Worm (Caenorhabditis elegans) whole organism, L4 larva: ENCODE data around the gene hpr-17.

Source experiments
- F10B5.3 ChIP-seq: sonication (generic microtip); optimal IDR thresholded peaks from 2 replicates; lab custom pipeline; 2016; ENCODE audit warnings: mild to moderate bottlenecking, missing genetic modification characterization, missing compliant biosample characterization
- T20F7.1 ChIP-seq: fragments of 200-800 bp; sonication (Bioruptor generic); optimal IDR thresholded peaks from 2 replicates; lab custom pipeline; 2018; ENCODE audit warnings: mild to moderate bottlenecking, missing genetic modification characterization, missing compliant biosample characterization
- Y48G9A.11 ChIP-seq: fragments of 200-800 bp; sonication (Bioruptor generic); IDR thresholded peaks from 2 replicates; pipeline ENCODE4 v1.3.6; 2022; ENCODE audit warnings: missing genetic modification reagents, missing genetic modification characterization, missing compliant biosample characterization
- Y75B8A.6 ChIP-seq: fragments of 200-800 bp; sonication (Bioruptor generic); IDR thresholded peaks from 2 replicates; pipeline ENCODE4 v1.3.6; 2022; ENCODE audit warnings: missing genetic modification reagents, missing genetic modification characterization, missing compliant biosample characterization
- ZK546.5 ChIP-seq, 2 experiments: sonication (generic microtip); optimal IDR thresholded peaks; 2 replicates each; lab custom pipeline; 2017; ENCODE audit warnings: missing biosample characterization in 2 of 2, missing genetic modification characterization in 2 of 2
- aly-2 ChIP-seq: sonication (generic microtip); optimal IDR thresholded peaks from 2 replicates; lab custom pipeline; 2018; ENCODE audit warnings: missing biosample characterization, missing genetic modification characterization
- ama-1 ChIP-seq: fragments of 150-350 bp; optimal IDR thresholded peaks from 2 replicates; lab custom pipeline; 2014; ENCODE audit warnings: inconsistent platforms, mixed read lengths
- ceh-20 ChIP-seq: fragments of 200-800 bp; sonication (Bioruptor generic); IDR thresholded peaks from 2 replicates; pipeline ENCODE4 v1.3.6; 2022; ENCODE audit warnings: missing genetic modification reagents, missing genetic modification characterization, missing compliant biosample characterization
- ceh-28 ChIP-seq: fragments of 150-350 bp; optimal IDR thresholded peaks from 2 replicates; lab custom pipeline; 2014; ENCODE audit warnings: missing biosample characterization, missing genetic modification reagents, missing genetic modification characterization
- ceh-32 ChIP-seq: sonication (generic microtip); optimal IDR thresholded peaks from 2 replicates; lab custom pipeline; 2016; ENCODE audit warnings: mild to moderate bottlenecking, missing genetic modification characterization, missing compliant biosample characterization; ENCODE audit not compliant: poor library complexity
- ceh-82 ChIP-seq: sonication (generic microtip); optimal IDR thresholded peaks from 2 replicates; lab custom pipeline; 2017; ENCODE audit warnings: missing biosample characterization, missing genetic modification characterization
- ces-1 ChIP-seq: fragments of 150-350 bp; sonication (generic microtip); optimal IDR thresholded peaks from 4 replicates; lab custom pipeline; 2014; ENCODE audit warnings: missing biosample characterization, missing genetic modification reagents, missing genetic modification characterization
- cey-2 ChIP-seq: sonication (generic microtip); optimal IDR thresholded peaks from 3 replicates; lab custom pipeline; 2017; ENCODE audit warnings: missing genetic modification characterization, mild to moderate bottlenecking, missing compliant biosample characterization, antibody characterized with exemption, borderline replicate concordance; ENCODE audit not compliant: insufficient read depth
- daf-19 ChIP-seq: fragments of 200-800 bp; sonication (Bioruptor generic); conservative IDR thresholded peaks from 2 replicates; pipeline ENCODE4 v1.3.6; 2022; ENCODE audit warnings: missing genetic modification characterization, missing compliant biosample characterization
- dmd-6 ChIP-seq: fragments of 200-800 bp; sonication (Bioruptor generic); IDR thresholded peaks from 2 replicates; pipeline ENCODE4 v1.3.6; 2022; ENCODE audit warnings: missing genetic modification reagents, missing genetic modification characterization, missing compliant biosample characterization
- dmd-8 ChIP-seq: fragments of 200-800 bp; sonication (Bioruptor generic); IDR thresholded peaks from 2 replicates; pipeline ENCODE4 v1.3.6; 2022; ENCODE audit warnings: missing genetic modification characterization, missing compliant biosample characterization
- dpl-1 ChIP-seq: fragments of 150-350 bp; optimal IDR thresholded peaks from 2 replicates; lab custom pipeline; 2014; ENCODE audit warnings: missing biosample characterization, missing genetic modification reagents, missing genetic modification characterization
- duxl-1 ChIP-seq: sonication (generic microtip); optimal IDR thresholded peaks from 2 replicates; lab custom pipeline; 2016; ENCODE audit warnings: mild to moderate bottlenecking, missing genetic modification characterization, moderate library complexity, missing compliant biosample characterization; ENCODE audit not compliant: poor library complexity
- dve-1 ChIP-seq: sonication (generic microtip); optimal IDR thresholded peaks from 2 replicates; lab custom pipeline; 2017; ENCODE audit warnings: antibody characterized with exemption, mild to moderate bottlenecking, missing genetic modification characterization, missing compliant biosample characterization; ENCODE audit not compliant: insufficient read depth
- hif-1 ChIP-seq, 2 experiments: sonication (generic microtip); optimal IDR thresholded peaks; 2 replicates each; lab custom pipeline; 2016 to 2017; ENCODE audit warnings: missing compliant biosample characterization in 2 of 2, missing genetic modification characterization in 2 of 2, missing genetic modification reagents in 2 of 2, missing genotype in 2 of 2, mild to moderate bottlenecking in 1 of 2
- hlh-11 ChIP-seq: fragments of 200-800 bp; sonication (Bioruptor generic); optimal IDR thresholded peaks from 2 replicates; lab custom pipeline; 2018; ENCODE audit warnings: mild to moderate bottlenecking, missing genetic modification characterization, missing compliant biosample characterization
- hlh-30 ChIP-seq: sonication (generic microtip); optimal IDR thresholded peaks from 2 replicates; lab custom pipeline; 2017; ENCODE audit warnings: antibody characterized with exemption, mild to moderate bottlenecking, missing genetic modification characterization, missing compliant biosample characterization; ENCODE audit not compliant: insufficient read depth
- hmg-1.1 ChIP-seq: fragments of 200-800 bp; sonication (Bioruptor generic); IDR thresholded peaks from 2 replicates; pipeline ENCODE4 v1.3.6; 2022; ENCODE audit warnings: missing genetic modification reagents, missing genetic modification characterization, missing compliant biosample characterization
- lin-15B ChIP-seq: fragments of 150-350 bp; sonication (generic microtip); optimal IDR thresholded peaks from 3 replicates; lab custom pipeline; 2014; ENCODE audit warnings: missing biosample characterization, missing genetic modification characterization
- lin-39 ChIP-seq: fragments of 150-350 bp; optimal IDR thresholded peaks from 2 replicates; lab custom pipeline; 2014; ENCODE audit warnings: missing biosample characterization, missing genetic modification reagents, missing genetic modification characterization
- lir-3 ChIP-seq: sonication (generic microtip); optimal IDR thresholded peaks from 2 replicates; lab custom pipeline; 2016; ENCODE audit warnings: mild to moderate bottlenecking, missing genetic modification characterization, missing compliant biosample characterization
- madf-5 ChIP-seq, 2 experiments: fragments of 200-800 bp; sonication (Bioruptor generic); IDR thresholded peaks; 2 replicates each; pipeline ENCODE4 v1.3.6; 2022; ENCODE audit warnings: missing compliant biosample characterization in 2 of 2, missing genetic modification characterization in 2 of 2
- mdl-1 ChIP-seq, 2 experiments: fragments of 150-350 bp in 1 of 2; sonication (generic microtip) in 1 of 2; optimal IDR thresholded peaks; 2 replicates each; lab custom pipeline; 2014 to 2017; ENCODE audit warnings: missing biosample characterization in 2 of 2, missing genetic modification characterization in 2 of 2
- nhr-102 ChIP-seq: sonication (generic microtip); optimal IDR thresholded peaks from 2 replicates; lab custom pipeline; 2016; ENCODE audit warnings: mild to moderate bottlenecking, missing genetic modification characterization, moderate library complexity, missing compliant biosample characterization
- nhr-11 ChIP-seq: fragments of 150-350 bp; optimal IDR thresholded peaks from 2 replicates; lab custom pipeline; 2014; ENCODE audit warnings: missing biosample characterization, missing genetic modification characterization
- nhr-111 ChIP-seq: fragments of 200-800 bp; sonication (Bioruptor generic); optimal IDR thresholded peaks from 2 replicates; lab custom pipeline; 2018; ENCODE audit warnings: mild to moderate bottlenecking, missing genetic modification characterization, missing compliant biosample characterization
- nhr-28 ChIP-seq: fragments of 150-350 bp; optimal IDR thresholded peaks from 2 replicates; lab custom pipeline; 2014; ENCODE audit warnings: missing biosample characterization, missing genetic modification characterization
- nhr-41 ChIP-seq: fragments of 200-800 bp; sonication (Bioruptor generic); IDR thresholded peaks from 2 replicates; pipeline ENCODE4 v1.3.6; 2022; ENCODE audit warnings: missing genetic modification reagents, missing genetic modification characterization, missing compliant biosample characterization
- nhr-42 ChIP-seq: fragments of 200-800 bp; sonication (Bioruptor generic); IDR thresholded peaks from 2 replicates; pipeline ENCODE4 v1.3.6; 2022; ENCODE audit warnings: missing genetic modification characterization, missing compliant biosample characterization
- nhr-6 ChIP-seq: fragments of 150-350 bp; optimal IDR thresholded peaks from 2 replicates; lab custom pipeline; 2014; ENCODE audit warnings: missing biosample characterization, missing genetic modification characterization
- nhr-77 ChIP-seq: fragments of 150-350 bp; optimal IDR thresholded peaks from 2 replicates; lab custom pipeline; 2014; ENCODE audit warnings: missing biosample characterization, missing genetic modification characterization
- pha-4 ChIP-seq, 2 experiments: fragments of 150-350 bp in 1 of 2; fragments of 200-800 bp in 1 of 2; sonication (Bioruptor generic) in 1 of 2; IDR thresholded peaks in 1 of 2; optimal IDR thresholded peaks in 1 of 2; 2 replicates each; pipeline versions ENCODE4 v1.3.6 to Lab custom; 2014 to 2022; ENCODE audit warnings: missing genetic modification characterization in 2 of 2, missing genetic modification reagents in 2 of 2, missing biosample characterization in 1 of 2, missing compliant biosample characterization in 1 of 2
- rbr-2 ChIP-seq: sonication (generic microtip); optimal IDR thresholded peaks from 2 replicates; lab custom pipeline; 2016; ENCODE audit warnings: missing genotype, missing genetic modification characterization, missing compliant biosample characterization
- sdz-12 ChIP-seq: fragments of 200-800 bp; sonication (Bioruptor generic); optimal IDR thresholded peaks from 2 replicates; lab custom pipeline; 2018; ENCODE audit warnings: mild to moderate bottlenecking, missing genetic modification characterization, missing compliant biosample characterization
- set-16 ChIP-seq: fragments of 200-800 bp; sonication (Bioruptor generic); IDR thresholded peaks from 2 replicates; pipeline ENCODE4 v1.3.6; 2022; ENCODE audit warnings: missing genetic modification reagents, missing genetic modification characterization, missing compliant biosample characterization
- skn-1 ChIP-seq: fragments of 150-350 bp; optimal IDR thresholded peaks from 2 replicates; lab custom pipeline; 2014; ENCODE audit warnings: missing biosample characterization, missing genetic modification characterization
- spr-1 ChIP-seq: sonication (generic microtip); optimal IDR thresholded peaks from 2 replicates; lab custom pipeline; 2016; ENCODE audit warnings: mild to moderate bottlenecking, missing genetic modification characterization, missing compliant biosample characterization
- spr-3 ChIP-seq: fragments of 200-800 bp; sonication (Bioruptor generic); optimal IDR thresholded peaks from 2 replicates; lab custom pipeline; 2018; ENCODE audit warnings: mild to moderate bottlenecking, missing genetic modification characterization, missing compliant biosample characterization
- unc-130 ChIP-seq: sonication (generic microtip); optimal IDR thresholded peaks from 2 replicates; lab custom pipeline; 2016; ENCODE audit warnings: missing genetic modification reagents, missing genetic modification characterization, missing compliant biosample characterization
- unc-62 ChIP-seq, 3 experiments: fragments of 150-350 bp in 1 of 3; sonication (generic microtip); optimal IDR thresholded peaks in 2 of 3; peaks in 1 of 3; 1 replicate in 1 of 3; 2 replicates in 2 of 3; lab custom pipeline; 2014 to 2017; ENCODE audit warnings: missing biosample characterization in 3 of 3, missing genetic modification characterization in 3 of 3, missing genetic modification reagents in 3 of 3, missing genotype in 1 of 3
- vab-7 ChIP-seq: fragments of 200-800 bp; sonication (Bioruptor generic); IDR thresholded peaks from 2 replicates; pipeline ENCODE4 v1.3.6; 2022; ENCODE audit warnings: missing genetic modification reagents, missing genetic modification characterization, missing compliant biosample characterization
- zag-1 ChIP-seq: fragments of 150-350 bp; optimal IDR thresholded peaks from 2 replicates; lab custom pipeline; 2014; ENCODE audit warnings: missing biosample characterization, missing genetic modification characterization
- zip-11 ChIP-seq: fragments of 200-800 bp; sonication (Bioruptor generic); IDR thresholded peaks from 2 replicates; pipeline ENCODE4 v1.3.6; 2022; ENCODE audit warnings: missing genetic modification characterization, missing compliant biosample characterization

hpr-17 gene

ce11 chrII:13198845-13199244, 42.0 kb upstream of the hpr-17 start (continued):
- TF ChIP-seq spr-3 (no peak), pha-4 (GFP tag; IDR thresholded peaks at IDR 0.05; lab: Robert Waterston, UW) (no peak), pha-4 (tag; optimal IDR thresholded peaks at IDR 0.05; lab: Kevin White, UChicago) (no peak), ceh-28 (no peak), nhr-11 (no peak), dve-1 (tag; lab: Kevin White, UChicago) (peak; percentile 25), dmd-6 (GFP tag; lab: Robert Waterston, UW) (no peak)

DNA sequence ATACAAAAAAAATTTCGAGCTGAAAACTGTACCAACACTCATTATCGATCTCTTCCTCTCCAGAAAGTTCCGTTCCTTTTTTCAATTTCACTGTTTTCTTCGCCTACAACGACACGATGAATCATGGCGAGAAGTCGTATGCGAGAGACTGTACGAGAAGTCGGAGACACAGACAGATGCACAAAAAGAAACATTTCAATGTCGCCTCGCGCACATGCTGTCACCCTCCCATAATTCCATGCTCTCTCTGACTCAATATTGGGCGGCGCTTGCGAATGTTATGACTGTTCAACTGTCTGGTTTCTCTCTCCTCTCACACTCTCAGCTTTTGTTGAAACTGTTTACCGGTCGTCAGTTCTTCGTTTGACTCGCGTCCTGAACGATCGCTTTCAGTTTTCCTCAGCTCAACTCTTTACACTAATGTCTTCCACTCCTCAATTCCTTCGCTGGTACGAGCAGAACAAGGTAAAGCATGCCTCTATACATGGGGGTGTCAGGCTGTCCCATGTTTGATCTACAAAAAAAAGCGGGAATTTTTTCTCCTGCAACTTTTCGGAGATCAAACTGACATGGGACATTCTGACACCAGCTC, 39.9 kb upstream of the hpr-17 start:
- TF ChIP-seq nhr-28 (tag; lab: Kevin White, UChicago): no peak
- TF ChIP-seq vab-7 (GFP tag; lab: Robert Waterston, UW): no peak
- TF ChIP-seq nhr-102: no peak
- 0 out of 2 replicates have a peak, but pooled peaks have one; percentile 45 for TF ChIP-seq hmg-1.1 (GFP tag; lab: Robert Waterston, UW)
- TF ChIP-seq nhr-77: no peak
- no peak for TF ChIP-seq F10B5.3
- TF ChIP-seq hif-1 (tag; optimal IDR thresholded peaks at IDR 0.05; lab: Kevin White, UChicago): no peak
- TF ChIP-seq ces-1: no peak
- no peak for TF ChIP-seq nhr-111 (GFP tag; lab: Kevin White, UChicago)
- no peak for TF ChIP-seq Y48G9A.11 (GFP tag; lab: Robert Waterston, UW)
- TF ChIP-seq lin-15B (tag; lab: Kevin White, UChicago): no peak
- TF ChIP-seq lin-39 (tag; lab: Kevin White, UChicago): no peak
- TF ChIP-seq nhr-41 (GFP tag; lab: Robert Waterston, UW): no peak
- TF ChIP-seq lir-3 (tag; lab: Kevin White, UChicago): no peak
- no peak for TF ChIP-seq skn-1 (tag; lab: Kevin White, UChicago)
- TF ChIP-seq unc-62 (GFP tag; optimal IDR thresholded peaks at IDR 0.05 in 1 of 2; lab: Kevin White, UChicago): peak in 1 of 2 experiments; percentile 86
- no peak for TF ChIP-seq unc-62 (tag; optimal IDR thresholded peaks at IDR 0.05; lab: Kevin White, UChicago)
- TF ChIP-seq ZK546.5 (tag; optimal IDR thresholded peaks at IDR 0.05; lab: Kevin White, UChicago): no peak
- no peak for TF ChIP-seq spr-1 (tag; lab: Kevin White, UChicago)
- TF ChIP-seq nhr-11: no peak
- no peak for TF ChIP-seq sdz-12 (GFP tag; lab: Kevin White, UChicago)
- TF ChIP-seq dve-1 (tag; lab: Kevin White, UChicago): peak; percentile 14
- no peak for TF ChIP-seq ceh-32 (tag; lab: Kevin White, UChicago)
- peak; percentile 46 for TF ChIP-seq hlh-11
- no peak for TF ChIP-seq ama-1
- no peak for TF ChIP-seq cey-2 (tag; lab: Kevin White, UChicago)
- no peak for TF ChIP-seq dmd-8
- no peak for TF ChIP-seq duxl-1 (tag; lab: Kevin White, UChicago)
- TF ChIP-seq nhr-42 (GFP tag; lab: Robert Waterston, UW): no peak
- no peak for TF ChIP-seq T20F7.1
- TF ChIP-seq unc-130 (GFP tag; lab: Kevin White, UChicago): no peak
- no peak for TF ChIP-seq daf-19 (GFP tag; lab: Robert Waterston, UW)
- TF ChIP-seq zag-1 (tag; lab: Kevin White, UChicago): no peak
- peak; percentile 9 for TF ChIP-seq rbr-2 (tag; lab: Kevin White, UChicago)
- TF ChIP-seq hlh-30 (tag; lab: Kevin White, UChicago): peak; percentile 24
- TF ChIP-seq Y75B8A.6 (GFP tag; lab: Robert Waterston, UW): no peak
- no peak for TF ChIP-seq set-16 (GFP tag; lab: Robert Waterston, UW)
- no peak for TF ChIP-seq madf-5 (GFP tag; IDR thresholded peaks at IDR 0.05; lab: Robert Waterston, UW)
- peak in 1 of 2 experiments; percentile 64 for TF ChIP-seq mdl-1 (tag; optimal IDR thresholded peaks at IDR 0.05; lab: Kevin White, UChicago)
- no peak for TF ChIP-seq dpl-1
- TF ChIP-seq ceh-20 (GFP tag; lab: Robert Waterston, UW): no peak
- TF ChIP-seq ceh-82 (tag; lab: Kevin White, UChicago): no peak
- no peak for TF ChIP-seq aly-2 (tag; lab: Kevin White, UChicago)
- no peak for TF ChIP-seq zip-11 (GFP tag; lab: Robert Waterston, UW)
- peak; percentile 63 for TF ChIP-seq nhr-6 (tag; lab: Kevin White, UChicago)
